Fruit fly (Drosophila melanogaster) whole organism, adult: Measurements from ENCODE around the gene eIF4E6.

Experiments used
- CG11617 ChIP-seq: fragments of 200-800 bp; sonication (Bioruptor generic); optimal IDR thresholded peaks from 2 replicates; lab custom pipeline; 2017; ENCODE audit warnings: mild to moderate bottlenecking, missing biosample characterization, missing genetic modification reagents, missing genetic modification characterization
- CG12768 ChIP-seq: fragments of 200-800 bp; sonication (Bioruptor generic); optimal IDR thresholded peaks from 2 replicates; lab custom pipeline; 2017; ENCODE audit warnings: missing biosample characterization, missing genetic modification characterization, mild to moderate bottlenecking, moderate library complexity, missing genetic modification reagents
- CG14711 ChIP-seq: fragments of 200-800 bp; sonication (Bioruptor generic); optimal IDR thresholded peaks from 2 replicates; lab custom pipeline; 2018; ENCODE audit warnings: missing biosample characterization, mild to moderate bottlenecking, missing genetic modification characterization, moderate library complexity
- CG1620 ChIP-seq: fragments of 200-800 bp; sonication (Bioruptor generic); optimal IDR thresholded peaks from 2 replicates; lab custom pipeline; 2016; ENCODE audit warnings: missing biosample characterization, missing genetic modification characterization
- CG33017 ChIP-seq: fragments of 200-800 bp; sonication (Bioruptor generic); optimal IDR thresholded peaks from 2 replicates; lab custom pipeline; 2018; ENCODE audit warnings: missing biosample characterization, mild to moderate bottlenecking, missing genetic modification characterization, moderate library complexity
- CG5204 ChIP-seq: fragments of 200-800 bp; sonication (Bioruptor generic); optimal IDR thresholded peaks from 2 replicates; lab custom pipeline; 2016; ENCODE audit warnings: missing biosample characterization, missing genetic modification characterization
- CG7045 ChIP-seq: fragments of 200-800 bp; sonication (Bioruptor generic); optimal IDR thresholded peaks from 2 replicates; lab custom pipeline; 2017; ENCODE audit warnings: missing biosample characterization, mild to moderate bottlenecking, missing genetic modification characterization
- CG7101 ChIP-seq: fragments of 200-800 bp; sonication (Bioruptor generic); optimal IDR thresholded peaks from 2 replicates; lab custom pipeline; 2018; ENCODE audit warnings: missing biosample characterization, mild to moderate bottlenecking, missing genetic modification characterization, moderate library complexity
- Clk ChIP-seq: fragments of 200-800 bp; sonication (Bioruptor generic); optimal IDR thresholded peaks from 2 replicates; lab custom pipeline; 2017; ENCODE audit warnings: missing biosample characterization, missing genetic modification characterization
- Crg-1 ChIP-seq: fragments of 200-800 bp; sonication (Bioruptor generic); optimal IDR thresholded peaks from 2 replicates; lab custom pipeline; 2016; ENCODE audit warnings: missing biosample characterization, missing genetic modification characterization
- Hr96 ChIP-seq: fragments of 200-800 bp; sonication (Bioruptor generic); optimal IDR thresholded peaks from 2 replicates; lab custom pipeline; 2016; ENCODE audit warnings: missing biosample characterization, missing genetic modification characterization
- Mnt ChIP-seq: fragments of 200-800 bp; sonication (Bioruptor generic); optimal IDR thresholded peaks from 2 replicates; lab custom pipeline; 2016; ENCODE audit warnings: missing biosample characterization, mild to moderate bottlenecking, missing genetic modification characterization
- bab1 ChIP-seq: fragments of 200-800 bp; sonication (Bioruptor generic); optimal IDR thresholded peaks from 3 replicates; lab custom pipeline; 2019; ENCODE audit warnings: missing biosample characterization, mild to moderate bottlenecking, missing genetic modification characterization, moderate library complexity
- cic ChIP-seq: fragments of 200-800 bp; sonication (Bioruptor generic); optimal IDR thresholded peaks from 2 replicates; lab custom pipeline; 2017; ENCODE audit warnings: missing biosample characterization, mild to moderate bottlenecking, missing genetic modification characterization, moderate library complexity
- cnc ChIP-seq, 2 experiments: fragments of >200 bp; optimal IDR thresholded peaks; 2 replicates each; lab custom pipeline; 2017
- kay ChIP-seq: fragments of 200-800 bp; sonication (Bioruptor generic); peaks from one replicate; lab custom pipeline; 2016; ENCODE audit warnings: missing biosample characterization, missing genetic modification characterization, borderline replicate concordance
- ovo ChIP-seq: fragments of 200-800 bp; sonication (Bioruptor generic); optimal IDR thresholded peaks from 2 replicates; lab custom pipeline; 2016; ENCODE audit warnings: missing biosample characterization, missing genetic modification characterization
- pad ChIP-seq: fragments of 200-800 bp; sonication (Bioruptor generic); optimal IDR thresholded peaks from 3 replicates; lab custom pipeline; 2017; ENCODE audit warnings: missing biosample characterization, missing genetic modification characterization, mild to moderate bottlenecking, moderate library complexity, missing genetic modification reagents
- tj ChIP-seq: fragments of 200-800 bp; sonication (Bioruptor generic); optimal IDR thresholded peaks from 3 replicates; lab custom pipeline; 2017; ENCODE audit warnings: missing biosample characterization, mild to moderate bottlenecking, missing genetic modification characterization, moderate library complexity
- toe ChIP-seq: fragments of 200-800 bp; sonication (Bioruptor generic); optimal IDR thresholded peaks from 2 replicates; lab custom pipeline; 2016; ENCODE audit warnings: missing biosample characterization, missing genetic modification characterization

The eIF4E6 gene

dm6 chr3R:29050756-29051155, 23.8 kb upstream of the eIF4E6 start, which contains the start of gene CG11841:
TSS of gene CG11841 (plus strand) at chr3R:29051056.
- TF ChIP-seq cic (GFP tag; lab: Kevin White, UChicago) (peak; percentile 15), cnc (optimal IDR thresholded peaks at IDR 0.05; lab: Kevin White, UChicago) (no peak)

- TF ChIP-seq Clk (no peak), kay (peak; percentile 91), Mnt (GFP tag; lab: Kevin White, UChicago) (peak; percentile 95)
Measured at dm6 chr3R:29049055-29049722, 22.2 kb upstream of the eIF4E6 start, which contains the start of gene CG11837. TSS of gene CG11837 (plus strand) at chr3R:29049493.

DNA sequence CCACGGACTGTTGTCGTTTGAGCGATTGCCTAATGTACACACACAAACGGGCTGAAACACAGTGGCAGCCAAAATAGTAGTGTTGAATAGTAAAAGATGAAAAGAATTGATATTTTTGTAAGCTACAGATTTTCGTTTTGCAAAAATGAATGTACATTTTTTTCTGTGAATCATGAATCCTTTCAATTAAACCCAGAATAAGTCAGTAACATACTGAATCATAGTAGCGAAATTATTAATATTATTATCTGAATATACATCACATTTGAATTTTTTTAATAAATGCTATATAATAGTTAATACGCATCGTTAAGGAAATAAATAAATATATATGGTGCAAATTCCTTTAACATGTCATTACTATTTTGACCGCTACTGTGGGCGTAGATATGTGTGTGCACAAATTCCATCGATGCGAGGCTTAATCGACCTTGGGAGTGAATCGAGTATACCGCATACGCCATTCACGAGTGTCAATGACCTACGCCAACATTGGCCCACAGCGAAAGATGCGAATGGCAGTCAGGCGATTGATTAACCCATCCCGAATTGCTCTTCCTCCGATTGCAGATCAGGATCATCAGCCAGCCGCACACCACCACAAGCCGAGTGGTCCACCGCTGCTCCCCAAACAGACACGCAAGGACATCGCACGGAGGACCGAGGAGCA, 13.7 kb upstream of the eIF4E6 start:
- TF ChIP-seq Mnt (GFP tag; lab: Kevin White, UChicago) (no peak), bab1 (GFP tag; lab: Kevin White, UChicago) (no peak), ovo (GFP tag; lab: Kevin White, UChicago) (peak; percentile 10), CG11617 (peak; percentile 35), CG1620 (GFP tag; lab: Kevin White, UChicago) (no peak), CG7045 (GFP tag; lab: Kevin White, UChicago) (peak; percentile 66), kay (peak; percentile 53), Hr96 (GFP tag; lab: Kevin White, UChicago) (no peak), CG7101 (tag; lab: Kevin White, UChicago) (peak; percentile 56), CG14711 (tag; lab: Kevin White, UChicago) (peak; percentile 66), cic (GFP tag; lab: Kevin White, UChicago) (no peak), Clk (no peak), tj (GFP tag; lab: Kevin White, UChicago) (no peak), CG33017 (tag; lab: Kevin White, UChicago) (peak; percentile 69), CG12768 (GFP tag; lab: Kevin White, UChicago) (peak; percentile 1)

DNA sequence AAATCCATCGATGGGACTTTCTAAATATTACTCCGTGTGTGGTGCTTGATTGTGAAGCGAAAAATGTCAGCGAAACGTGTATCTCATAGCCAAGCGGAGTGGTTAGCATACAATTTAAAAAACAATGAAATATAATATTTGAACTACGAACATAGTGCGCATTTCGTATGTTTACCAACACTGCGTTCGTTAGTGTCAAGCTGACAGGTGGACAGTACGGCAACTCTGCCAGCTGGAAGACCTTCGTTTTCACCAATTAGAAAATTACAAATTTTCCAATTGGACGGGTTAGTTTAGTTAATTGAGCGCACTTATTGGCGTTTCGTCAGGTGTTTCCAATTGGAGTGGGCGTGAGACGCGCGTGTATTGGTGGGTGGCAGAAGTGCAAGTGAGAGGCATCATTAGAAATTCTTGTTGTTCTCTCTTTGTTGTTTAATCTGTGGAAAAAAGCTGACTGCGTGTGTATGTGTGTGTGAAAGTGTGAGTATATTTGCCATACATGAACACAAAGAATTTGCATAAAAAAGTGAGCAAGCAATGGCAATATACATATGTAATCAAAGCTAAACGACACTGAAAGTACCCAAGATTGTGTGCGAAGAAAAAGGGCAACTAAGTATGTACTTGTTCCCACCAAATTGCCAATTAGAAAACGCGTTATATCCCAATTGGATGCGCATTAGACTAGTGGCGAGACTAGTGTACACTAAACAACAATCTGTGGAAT, 12.9 kb upstream of the eIF4E6 start:
- TF ChIP-seq CG14711 (tag; lab: Kevin White, UChicago) (peak; percentile 30), CG5204 (GFP tag; lab: Kevin White, UChicago) (no peak), Mnt (GFP tag; lab: Kevin White, UChicago) (peak; percentile 47), CG7045 (GFP tag; lab: Kevin White, UChicago) (peak; percentile 19), CG33017 (tag; lab: Kevin White, UChicago) (no peak), Crg-1 (GFP tag; lab: Kevin White, UChicago) (peak; percentile 71), Hr96 (GFP tag; lab: Kevin White, UChicago) (no peak), cnc (optimal IDR thresholded peaks at IDR 0.05; lab: Kevin White, UChicago) (no peak), bab1 (GFP tag; lab: Kevin White, UChicago) (no peak), pad (GFP tag; lab: Kevin White, UChicago) (peak; percentile 35), ovo (GFP tag; lab: Kevin White, UChicago) (peak; percentile 4), CG1620 (GFP tag; lab: Kevin White, UChicago) (peak; percentile 61), CG11617 (peak; percentile 39), tj (GFP tag; lab: Kevin White, UChicago) (peak; percentile 12), toe (GFP tag; lab: Kevin White, UChicago) (no peak), CG12768 (GFP tag; lab: Kevin White, UChicago) (no peak), cic (GFP tag; lab: Kevin White, UChicago) (peak; percentile 21), CG7101 (tag; lab: Kevin White, UChicago) (no peak), Clk (no peak), kay (no peak)

dm6 chr3R:29038960-29039581, 12.1 kb upstream of the eIF4E6 start, which contains the start of the genes Slu7 and Pkc98E:
TSS of gene Slu7 (minus strand) at chr3R:29039071.
TSS of gene Pkc98E (plus strand) at chr3R:29039156.
- TF ChIP-seq Hr96 (GFP tag; lab: Kevin White, UChicago) (peak; percentile 67), ovo (GFP tag; lab: Kevin White, UChicago) (peak; percentile 63), CG12768 (GFP tag; lab: Kevin White, UChicago) (peak; percentile 79), CG7101 (tag; lab: Kevin White, UChicago) (peak; percentile 82), toe (GFP tag; lab: Kevin White, UChicago) (peak; percentile 65), Mnt (GFP tag; lab: Kevin White, UChicago) (peak; percentile 81), CG14711 (tag; lab: Kevin White, UChicago) (peak; percentile 62), pad (GFP tag; lab: Kevin White, UChicago) (peak; percentile 80), CG7045 (GFP tag; lab: Kevin White, UChicago) (peak; percentile 47), Crg-1 (GFP tag; lab: Kevin White, UChicago) (peak; percentile 87), CG11617 (peak; percentile 10), CG1620 (GFP tag; lab: Kevin White, UChicago) (peak; percentile 90), cnc (optimal IDR thresholded peaks at IDR 0.05; lab: Kevin White, UChicago) (no peak), CG5204 (GFP tag; lab: Kevin White, UChicago) (peak; percentile 70), kay (no peak), bab1 (GFP tag; lab: Kevin White, UChicago) (peak; percentile 66), CG33017 (tag; lab: Kevin White, UChicago) (peak; percentile 37), Clk (peak; percentile 65), tj (GFP tag; lab: Kevin White, UChicago) (no peak), cic (GFP tag; lab: Kevin White, UChicago) (peak; percentile 35)
